ENCODE assay signal across 1 fruit fly cellular context in the genomic region with DNA sequence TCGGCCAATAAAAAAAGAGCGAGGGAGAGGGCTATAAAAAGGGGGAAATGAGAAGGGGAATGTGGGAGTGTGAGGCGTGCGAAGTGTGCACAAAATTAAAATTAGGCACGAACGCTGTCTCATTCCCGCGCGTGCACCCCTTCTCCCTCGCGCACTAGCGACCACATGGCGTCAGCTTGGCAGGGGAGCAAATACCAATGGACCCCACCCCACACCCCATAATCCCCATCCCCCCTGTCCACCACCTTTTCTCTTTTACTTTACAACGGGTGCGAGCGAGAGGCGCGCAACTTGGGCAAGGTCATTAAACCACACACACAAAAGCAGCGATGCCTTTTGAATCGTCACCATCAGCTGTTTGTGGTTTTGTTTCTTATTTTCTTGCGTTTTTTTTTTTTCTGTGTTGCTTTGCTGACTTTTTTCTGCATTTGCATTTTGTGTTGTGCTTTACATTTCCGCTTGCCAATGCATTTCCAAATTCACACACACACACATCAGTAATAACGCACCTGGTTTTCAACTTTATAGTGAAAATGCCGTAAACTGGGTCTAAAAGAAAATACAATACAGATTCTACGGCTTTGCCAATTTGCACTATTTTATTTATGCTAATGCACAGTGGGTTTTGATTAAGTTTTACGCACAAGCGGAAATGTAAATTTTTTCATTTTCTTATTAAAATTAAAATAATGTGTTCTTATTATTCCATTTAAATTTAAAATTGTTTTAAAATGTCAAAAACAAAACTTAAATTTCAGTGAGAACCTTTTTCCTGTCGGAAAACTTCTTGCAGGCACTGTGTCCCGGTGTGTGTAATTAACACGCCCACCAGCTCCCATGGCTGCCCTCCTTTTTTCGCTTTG.
TF ChIP-seq lines count a peak whose summit lies in the region.

No protein-coding gene starts in this region.

TF ChIP-seq in whole organism, embryonic, 481 proteins besides CTCF, POLR2A, EP300 and RAD21 (continued from another document and continues in another):
- TF ChIP-seq Ptx1 (GFP tag; IDR thresholded peaks at IDR 0.05; lab: Robert Waterston, UW) (peak; percentile 75), D19A (tag; optimal IDR thresholded peaks at IDR 0.05; lab: Kevin White, UChicago) (peak; percentile 27), CG15269 (tag; optimal IDR thresholded peaks at IDR 0.05; lab: Kevin White, UChicago) (peak; percentile 59), CG11723 (GFP tag; optimal IDR thresholded peaks at IDR 0.05; lab: Kevin White, UChicago) (no peak), Meics (GFP tag; optimal IDR thresholded peaks at IDR 0.05; lab: Kevin White, UChicago) (peak; percentile 51), HLH3B (GFP tag; IDR thresholded peaks at IDR 0.05; lab: Robert Waterston, UW) (peak; percentile 68), sr (GFP tag; IDR thresholded peaks at IDR 0.05; lab: Robert Waterston, UW) (peak; percentile 73; the same call in 1 of the 3 replicates), Sox100B (GFP tag; optimal IDR thresholded peaks at IDR 0.05; lab: Kevin White, UChicago) (peak; percentile 69), CG4707 (GFP tag; optimal IDR thresholded peaks at IDR 0.05; lab: Kevin White, UChicago) (no peak), CG4854 (GFP tag; optimal IDR thresholded peaks at IDR 0.05; lab: Kevin White, UChicago) (no peak), CG7928 (GFP tag; optimal IDR thresholded peaks at IDR 0.05; lab: Kevin White, UChicago) (no peak), CG3838 (GFP tag; optimal IDR thresholded peaks at IDR 0.05; lab: Kevin White, UChicago) (no peak), CG5180 (GFP tag; optimal IDR thresholded peaks at IDR 0.05; lab: Kevin White, UChicago) (no peak), CG13296 (GFP tag; optimal IDR thresholded peaks at IDR 0.05; lab: Kevin White, UChicago) (peak; percentile 48), cg (GFP tag; optimal IDR thresholded peaks at IDR 0.05; lab: Kevin White, UChicago) (peak; percentile 71), Nf-YB (GFP tag; optimal IDR thresholded peaks at IDR 0.05; lab: Kevin White, UChicago) (peak; percentile 7), Fer2 (tag; optimal IDR thresholded peaks at IDR 0.05; lab: Kevin White, UChicago) (peak; percentile 8), ftz-f1 (GFP tag; optimal IDR thresholded peaks at IDR 0.05; lab: Kevin White, UChicago) (no peak), CG1603 (tag; optimal IDR thresholded peaks at IDR 0.05; lab: Kevin White, UChicago) (no peak), CG34224 (GFP tag; IDR thresholded peaks at IDR 0.05; lab: Robert Waterston, UW; ENCODE audit: partially characterized antibody) (no peak), CG7839 (tag; optimal IDR thresholded peaks at IDR 0.05; lab: Kevin White, UChicago) (peak; percentile 56), Doc3 (GFP tag; IDR thresholded peaks at IDR 0.05; lab: Robert Waterston, UW; ENCODE audit: partially characterized antibody) (no peak), CG4820 (GFP tag; optimal IDR thresholded peaks at IDR 0.05; lab: Kevin White, UChicago) (no peak), NfI (GFP tag; optimal IDR thresholded peaks at IDR 0.05; lab: Kevin White, UChicago) (no peak), CG18764 (GFP tag; optimal IDR thresholded peaks at IDR 0.05; lab: Kevin White, UChicago) (no peak), tin (GFP tag; optimal IDR thresholded peaks at IDR 0.05; lab: Kevin White, UChicago) (peak; percentile 19), CG6689 (GFP tag; IDR thresholded peaks at IDR 0.05; lab: Robert Waterston, UW) (peak; percentile 73), luna (GFP tag; optimal IDR thresholded peaks at IDR 0.05; lab: Kevin White, UChicago) (no peak), CG17328 (GFP tag; IDR thresholded peaks at IDR 0.05; lab: Robert Waterston, UW) (0 out of 2 replicates have a peak, but pooled peaks have one; percentile 21), CG1024 (GFP tag; IDR thresholded peaks at IDR 0.05; lab: Robert Waterston, UW) (no peak), CG31224 (GFP tag; IDR thresholded peaks at IDR 0.05; lab: Robert Waterston, UW) (peak; percentile 53), CG12659 (GFP tag; optimal IDR thresholded peaks at IDR 0.05; lab: Kevin White, UChicago) (peak; percentile 25), nom (GFP tag; optimal IDR thresholded peaks at IDR 0.05; lab: Kevin White, UChicago) (no peak), CG8290 (GFP tag; optimal IDR thresholded peaks at IDR 0.05; lab: Kevin White, UChicago) (no peak), CG8290 (tag; optimal IDR thresholded peaks at IDR 0.05; lab: Kevin White, UChicago) (peak in 1 of 2 experiments; percentile 68), trh (GFP tag; optimal IDR thresholded peaks at IDR 0.05; lab: Kevin White, UChicago) (no peak), crc (GFP tag; optimal IDR thresholded peaks at IDR 0.05; lab: Kevin White, UChicago) (no peak), corto (GFP tag; optimal IDR thresholded peaks at IDR 0.05; lab: Kevin White, UChicago) (no peak), cwo (GFP tag; optimal IDR thresholded peaks at IDR 0.05; lab: Kevin White, UChicago) (peak; percentile 63), unc-4 (GFP tag; IDR thresholded peaks at IDR 0.05; lab: Robert Waterston, UW; ENCODE audit: partially characterized antibody) (no peak), mirr (GFP tag; optimal IDR thresholded peaks at IDR 0.05; lab: Kevin White, UChicago) (peak; percentile 11), Fer3 (tag; optimal IDR thresholded peaks at IDR 0.05; lab: Kevin White, UChicago) (peak; percentile 27), tup (GFP tag; optimal IDR thresholded peaks at IDR 0.05; lab: Kevin White, UChicago) (no peak), bsh (GFP tag; optimal IDR thresholded peaks at IDR 0.05; lab: Kevin White, UChicago) (peak; percentile 16 to 21), stwl (tag; optimal IDR thresholded peaks at IDR 0.05; lab: Kevin White, UChicago) (no peak), Hr51 (GFP tag; optimal IDR thresholded peaks at IDR 0.05; lab: Kevin White, UChicago) (peak in 1 of 2 experiments; percentile 56), en (GFP tag; optimal IDR thresholded peaks at IDR 0.05; lab: Kevin White, UChicago) (no peak), Aef1 (GFP tag; IDR thresholded peaks at IDR 0.05; lab: Robert Waterston, UW) (peak; percentile 75), CG10565 (GFP tag; optimal IDR thresholded peaks at IDR 0.05; lab: Kevin White, UChicago) (no peak), CG6765 (GFP tag; optimal IDR thresholded peaks at IDR 0.05; lab: Kevin White, UChicago) (no peak), CG34422 (GFP tag; IDR thresholded peaks at IDR 0.05; lab: Robert Waterston, UW) (peak; percentile 64), dimm (GFP tag; IDR thresholded peaks at IDR 0.05; lab: Robert Waterston, UW) (no peak), hkb (optimal IDR thresholded peaks at IDR 0.05; lab: Kevin White, UChicago) (no peak), hkb (GFP tag; IDR thresholded peaks at IDR 0.05; lab: Robert Waterston, UW) (peak; percentile 84), usp (GFP tag; optimal IDR thresholded peaks at IDR 0.05; lab: Kevin White, UChicago) (no peak), Dref (GFP tag; IDR thresholded peaks at IDR 0.05; lab: Robert Waterston, UW) (no peak), CG12104 (GFP tag; optimal IDR thresholded peaks at IDR 0.05; lab: Kevin White, UChicago) (peak; percentile 49), CG15073 (GFP tag; optimal IDR thresholded peaks at IDR 0.05; lab: Kevin White, UChicago) (no peak), gsb (GFP tag; IDR thresholded peaks at IDR 0.05; lab: Robert Waterston, UW) (peak; percentile 56), CG8478 (optimal IDR thresholded peaks at IDR 0.05; lab: Kevin White, UChicago) (no peak), CG18619 (GFP tag; optimal IDR thresholded peaks at IDR 0.05; lab: Kevin White, UChicago) (no peak), sisA (GFP tag; IDR thresholded peaks at IDR 0.05; lab: Robert Waterston, UW) (peak; percentile 55), Atf3 (GFP tag; optimal IDR thresholded peaks at IDR 0.05; lab: Kevin White, UChicago) (no peak), Gug (GFP tag; IDR thresholded peaks at IDR 0.05; lab: Robert Waterston, UW) (peak; percentile 31; the same call in 1 of the 4 replicates), pzg (GFP tag; optimal IDR thresholded peaks at IDR 0.05; lab: Kevin White, UChicago) (no peak), repo (GFP tag; optimal IDR thresholded peaks at IDR 0.05; lab: Kevin White, UChicago) (no peak), slbo (GFP tag; IDR thresholded peaks at IDR 0.05; lab: Robert Waterston, UW) (peak; percentile 72), fu2 (GFP tag; optimal IDR thresholded peaks at IDR 0.05; lab: Kevin White, UChicago) (no peak), CG10979 (tag; optimal IDR thresholded peaks at IDR 0.05; lab: Kevin White, UChicago) (peak; percentile 12), Scr (GFP tag; IDR thresholded peaks at IDR 0.05; lab: Robert Waterston, UW; ENCODE audit: partially characterized antibody) (no peak), pb (GFP tag; optimal IDR thresholded peaks at IDR 0.05; lab: Kevin White, UChicago) (no peak), Bteb2 (GFP tag; optimal IDR thresholded peaks at IDR 0.05; lab: Kevin White, UChicago) (no peak), NC2α (GFP tag; optimal IDR thresholded peaks at IDR 0.05; lab: Kevin White, UChicago) (no peak), lbe (GFP tag; optimal IDR thresholded peaks at IDR 0.05; lab: Kevin White, UChicago) (peak; percentile 15), Dbx (GFP tag; IDR thresholded peaks at IDR 0.05; lab: Robert Waterston, UW) (peak; percentile 54; the same call in 1 of the 3 replicates), Hey (tag; optimal IDR thresholded peaks at IDR 0.05; lab: Kevin White, UChicago) (peak; percentile 32), CG7745 (tag; optimal IDR thresholded peaks at IDR 0.05; lab: Kevin White, UChicago) (peak; percentile 96), Dip3 (GFP tag; optimal IDR thresholded peaks at IDR 0.05; lab: Kevin White, UChicago) (no peak), cas (GFP tag; IDR thresholded peaks at IDR 0.05; lab: Robert Waterston, UW) (0 out of 2 replicates have a peak, but pooled peaks have one; percentile 34), caup (GFP tag; optimal IDR thresholded peaks at IDR 0.05; lab: Kevin White, UChicago; ENCODE audit: severe bottlenecking) (peak; percentile 39), E2f1 (GFP tag; IDR thresholded peaks at IDR 0.05; lab: Robert Waterston, UW) (peak; percentile 73), Ada2b (GFP tag; IDR thresholded peaks at IDR 0.05; lab: Robert Waterston, UW) (peak; percentile 82), CG2199 (GFP tag; IDR thresholded peaks at IDR 0.05; lab: Robert Waterston, UW) (no peak), Vsx1 (GFP tag; optimal IDR thresholded peaks at IDR 0.05; lab: Kevin White, UChicago) (no peak), chm (GFP tag; IDR thresholded peaks at IDR 0.05; lab: Robert Waterston, UW) (no peak), h (optimal IDR thresholded peaks at IDR 0.05; lab: Kevin White, UChicago) (no peak), Ets65A (GFP tag; lab: Kevin White, UChicago) (peak; percentile 49), Nf-YA (GFP tag; IDR thresholded peaks at IDR 0.05; lab: Robert Waterston, UW) (0 out of 2 replicates have a peak, but pooled peaks have one; percentile 23), Sox102F (GFP tag; optimal IDR thresholded peaks at IDR 0.05; lab: Kevin White, UChicago) (peak; percentile 46), Dp (GFP tag; optimal IDR thresholded peaks at IDR 0.05; lab: Kevin White, UChicago) (no peak), CG12071 (GFP tag; optimal IDR thresholded peaks at IDR 0.05; lab: Kevin White, UChicago) (no peak), CG12391 (tag; optimal IDR thresholded peaks at IDR 0.05; lab: Kevin White, UChicago) (no peak), bcd (GFP tag; optimal IDR thresholded peaks at IDR 0.05; lab: Kevin White, UChicago) (peak; percentile 51), salm (tag; optimal IDR thresholded peaks at IDR 0.05; lab: Kevin White, UChicago) (no peak), disco-r (GFP tag; optimal IDR thresholded peaks at IDR 0.05; lab: Kevin White, UChicago) (no peak), Lim3 (GFP tag; IDR thresholded peaks at IDR 0.05; lab: Robert Waterston, UW) (no peak), sc (optimal IDR thresholded peaks at IDR 0.05; lab: Kevin White, UChicago) (no peak), sc (GFP tag; optimal IDR thresholded peaks at IDR 0.05; lab: Kevin White, UChicago) (no peak), CG7372 (GFP tag; IDR thresholded peaks at IDR 0.05; lab: Robert Waterston, UW) (peak; percentile 64; the same call in 1 of the 2 replicates), CG17912 (GFP tag; optimal IDR thresholded peaks at IDR 0.05; lab: Kevin White, UChicago) (no peak), CG6813 (GFP tag; optimal IDR thresholded peaks at IDR 0.05; lab: Kevin White, UChicago) (no peak), CG11560 (tag; IDR thresholded peaks at IDR 0.05; lab: Robert Waterston, UW) (no peak; the same call in 1 of the 3 replicates), Dfd (GFP tag; optimal IDR thresholded peaks at IDR 0.05; lab: Kevin White, UChicago) (no peak), H15 (GFP tag; IDR thresholded peaks at IDR 0.05; lab: Robert Waterston, UW) (no peak), CG14050 (GFP tag; IDR thresholded peaks at IDR 0.05; lab: Robert Waterston, UW) (peak; percentile 14; the same call in 1 of the 3 replicates), fru (optimal IDR thresholded peaks at IDR 0.05; lab: Kevin White, UChicago) (no peak), pnt (GFP tag; optimal IDR thresholded peaks at IDR 0.05; lab: Kevin White, UChicago) (no peak), inv (GFP tag; IDR thresholded peaks at IDR 0.05; lab: Robert Waterston, UW; ENCODE audit: partially characterized antibody) (no peak), aop (GFP tag; IDR thresholded peaks at IDR 0.05; lab: Robert Waterston, UW) (no peak), onecut (GFP tag; IDR thresholded peaks at IDR 0.05; lab: Robert Waterston, UW) (0 out of 2 replicates have a peak, but pooled peaks have one; percentile 15), CG10366 (GFP tag; IDR thresholded peaks at IDR 0.05; lab: Robert Waterston, UW) (peak; percentile 55), crol (GFP tag; IDR thresholded peaks at IDR 0.05; lab: Robert Waterston, UW) (no peak), al (GFP tag; IDR thresholded peaks at IDR 0.05; lab: Robert Waterston, UW) (peak; percentile 77), dmrt11E (tag; optimal IDR thresholded peaks at IDR 0.05; lab: Kevin White, UChicago) (no peak), CG12942 (GFP tag; optimal IDR thresholded peaks at IDR 0.05; lab: Kevin White, UChicago) (no peak), CG10959 (GFP tag; IDR thresholded peaks at IDR 0.05; lab: Robert Waterston, UW) (no peak), CG3163 (GFP tag; optimal IDR thresholded peaks at IDR 0.05; lab: Kevin White, UChicago) (no peak), CG8765 (GFP tag; IDR thresholded peaks at IDR 0.05; lab: Robert Waterston, UW) (no peak), Optix (GFP tag; IDR thresholded peaks at IDR 0.05; lab: Robert Waterston, UW) (no peak), tna (GFP tag; IDR thresholded peaks at IDR 0.05; lab: Robert Waterston, UW; ENCODE audit: partially characterized antibody) (no peak), Lhr (GFP tag; optimal IDR thresholded peaks at IDR 0.05; lab: Kevin White, UChicago) (no peak), Sry-δ (GFP tag; optimal IDR thresholded peaks at IDR 0.05; lab: Kevin White, UChicago) (no peak), HmgZ (tag; optimal IDR thresholded peaks at IDR 0.05; lab: Kevin White, UChicago) (no peak)
